Worm (Caenorhabditis elegans): ENCODE results near the gene F35H10.5.

The F35H10.5 gene

DNA sequence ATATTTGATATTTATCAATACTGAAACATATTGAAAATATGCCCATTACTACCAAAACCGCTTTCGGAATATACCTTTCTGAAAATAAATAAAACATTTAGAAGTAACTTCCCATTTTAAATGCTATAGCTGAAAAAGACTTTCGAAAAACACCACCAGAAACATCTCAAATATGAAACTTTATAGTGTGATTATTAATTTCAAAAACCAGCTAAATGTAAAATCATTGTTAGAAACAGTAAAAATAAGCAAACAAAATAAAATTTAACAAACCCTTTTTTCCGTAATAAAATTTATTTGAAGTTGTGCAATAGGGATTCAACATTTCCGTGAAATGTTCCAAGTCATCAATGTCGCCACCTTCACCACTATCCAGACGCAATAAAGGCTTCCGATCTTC lies 32.5 kb upstream of the F35H10.5 start, which contains the start of the genes K07H8.5 and K07H8.8:
Gene K07H8.5, plus strand, starts transcription at position 301 of the 400 bp plus-strand sequence.
Gene K07H8.8, minus strand, starts transcription at position 389 of the 400 bp plus-strand sequence.
- TF ChIP-seq unc-39 (tag; optimal IDR thresholded peaks at IDR 0.05) = no peak
- no peak for TF ChIP-seq nhr-12 (tag; optimal IDR thresholded peaks at IDR 0.05)
- no peak for TF ChIP-seq mbf-1 (tag; optimal IDR thresholded peaks at IDR 0.05)
- no peak for TF ChIP-seq ceh-82 (tag; optimal IDR thresholded peaks at IDR 0.05)
- TF ChIP-seq mdl-1 (tag; optimal IDR thresholded peaks at IDR 0.05) = no peak
- TF ChIP-seq egl-27 (tag; optimal IDR thresholded peaks at IDR 0.05) = no peak
- TF ChIP-seq unc-55 (GFP tag; optimal IDR thresholded peaks at IDR 0.05) = no peak
- TF ChIP-seq nhr-77 (tag; optimal IDR thresholded peaks at IDR 0.05) = no peak
- no peak for TF ChIP-seq mab-5 (tag; optimal IDR thresholded peaks at IDR 0.05)
- no peak for TF ChIP-seq nhr-6 (tag; optimal IDR thresholded peaks at IDR 0.05)
- no peak for TF ChIP-seq nhr-23 (tag; optimal IDR thresholded peaks at IDR 0.05)
- no peak for TF ChIP-seq snpc-4 (tag; optimal IDR thresholded peaks at IDR 0.05)
- TF ChIP-seq elt-3 (tag; optimal IDR thresholded peaks at IDR 0.05) = no peak
- no peak for TF ChIP-seq elt-1 (tag; optimal IDR thresholded peaks at IDR 0.05)
- TF ChIP-seq lsy-2 (tag; optimal IDR thresholded peaks at IDR 0.05) = no peak
- TF ChIP-seq unc-62 (GFP tag; optimal IDR thresholded peaks at IDR 0.05) = no peak

- TF ChIP-seq nhr-77 (tag; optimal IDR thresholded peaks at IDR 0.05) (no peak), nhr-23 (tag; optimal IDR thresholded peaks at IDR 0.05) (no peak), ztf-4 (tag; optimal IDR thresholded peaks at IDR 0.05) (no peak)
These were observed 27.2 kb upstream of the F35H10.5 start for ce11 chrIV:8273334-8273733.

- TF ChIP-seq skn-1 (tag; optimal IDR thresholded peaks at IDR 0.05) (no peak), nhr-237 (tag; optimal IDR thresholded peaks at IDR 0.05) (no peak), ceh-82 (tag; optimal IDR thresholded peaks at IDR 0.05) (no peak), nhr-6 (tag; optimal IDR thresholded peaks at IDR 0.05) (no peak), ZK546.5 (tag; optimal IDR thresholded peaks at IDR 0.05) (no peak), dmd-4 (tag; optimal IDR thresholded peaks at IDR 0.05) (no peak), nhr-21 (tag; optimal IDR thresholded peaks at IDR 0.05) (no peak), mdl-1 (tag; optimal IDR thresholded peaks at IDR 0.05) (no peak), alr-1 (tag; optimal IDR thresholded peaks at IDR 0.05) (no peak), unc-55 (GFP tag; optimal IDR thresholded peaks at IDR 0.05) (no peak)
These were observed 25.3 kb upstream of the F35H10.5 start, which contains the start of gene K07H8.11 for ce11 chrIV:8275232-8275631. K07H8.11 (minus strand) TSS chrIV:8275332.

ce11 chrIV:8276609-8277008 lies 24.0 kb upstream of the F35H10.5 start, which contains the start of gene K07H8.12:
K07H8.12 (minus strand) TSS chrIV:8276709.
- TF ChIP-seq ceh-16 (tag; optimal IDR thresholded peaks at IDR 0.05) = no peak
- no peak for TF ChIP-seq peb-1 (tag; optimal IDR thresholded peaks at IDR 0.05)
- no peak for TF ChIP-seq ztf-1 (GFP tag; conservative IDR thresholded peaks at IDR 0.05)
- no peak for TF ChIP-seq gmeb-1 (tag; optimal IDR thresholded peaks at IDR 0.05)
- TF ChIP-seq mbf-1 (tag; optimal IDR thresholded peaks at IDR 0.05) = no peak
- no peak for TF ChIP-seq nhr-237 (tag; optimal IDR thresholded peaks at IDR 0.05)
- no peak for TF ChIP-seq aly-2 (tag; optimal IDR thresholded peaks at IDR 0.05)
- no peak for TF ChIP-seq Y55F3AM.14 (GFP tag; optimal IDR thresholded peaks at IDR 0.05)
- TF ChIP-seq nhr-11 (tag; optimal IDR thresholded peaks at IDR 0.05) = no peak
- no peak for TF ChIP-seq nhr-23 (tag; optimal IDR thresholded peaks at IDR 0.05)
- no peak for TF ChIP-seq sma-3 (GFP tag; optimal IDR thresholded peaks at IDR 0.05)
- no peak for TF ChIP-seq sem-4 (tag; optimal IDR thresholded peaks at IDR 0.05)
- no peak for TF ChIP-seq elt-1 (tag; optimal IDR thresholded peaks at IDR 0.05)
- TF ChIP-seq ceh-82 (tag; optimal IDR thresholded peaks at IDR 0.05) = no peak
- TF ChIP-seq F13H6.1 (tag; optimal IDR thresholded peaks at IDR 0.05) = no peak
- TF ChIP-seq skn-1 (tag; optimal IDR thresholded peaks at IDR 0.05) = no peak
- no peak for TF ChIP-seq blmp-1 (tag; optimal IDR thresholded peaks at IDR 0.05; ENCODE audit: insufficient read depth)
- no peak for TF ChIP-seq R02D3.7 (tag; optimal IDR thresholded peaks at IDR 0.05)
- TF ChIP-seq nhr-77 (tag; optimal IDR thresholded peaks at IDR 0.05) = no peak
- no peak for TF ChIP-seq nhr-25 (tag; optimal IDR thresholded peaks at IDR 0.05)

ce11 chrIV:8283214-8283613 lies 17.4 kb upstream of the F35H10.5 start:
- TF ChIP-seq fos-1 (tag; optimal IDR thresholded peaks at IDR 0.05) (no peak), sem-4 (tag; optimal IDR thresholded peaks at IDR 0.05) (no peak), unc-55 (GFP tag; optimal IDR thresholded peaks at IDR 0.05) (peak; percentile 63)

All from whole organism, L2 larva.